Fruit fly (Drosophila melanogaster) whole organism, embryonic: Measurements from ENCODE around the gene CG42718.
A peak's percentile ranks its signal among the peaks of the same experiment; 100 is the strongest.

Source experiments
- CG10462 ChIP-seq: fragments of 200-800 bp; sonication (Bioruptor generic); optimal IDR thresholded peaks from 2 replicates; lab custom pipeline; 2016; ENCODE audit warnings: missing biosample characterization, missing genetic modification characterization
- CG15011 ChIP-seq: fragments of 200-800 bp; sonication (Bioruptor generic); optimal IDR thresholded peaks from 3 replicates; lab custom pipeline; 2018; ENCODE audit warnings: missing biosample characterization, mild to moderate bottlenecking, missing genetic modification characterization
- CG15696 ChIP-seq: fragments of 200-800 bp; sonication (Bioruptor generic); optimal IDR thresholded peaks from 2 replicates; lab custom pipeline; 2019; ENCODE audit warnings: missing biosample characterization, mild to moderate bottlenecking, missing genetic modification characterization, moderate library complexity
- CG7839 ChIP-seq: fragments of 200-800 bp; sonication (Bioruptor generic); optimal IDR thresholded peaks from 3 replicates; lab custom pipeline; 2018; ENCODE audit warnings: missing biosample characterization, mild to moderate bottlenecking, missing genetic modification characterization, moderate library complexity
- CG9609 ChIP-seq: fragments of 200-800 bp; sonication (Bioruptor generic); optimal IDR thresholded peaks from 3 replicates; lab custom pipeline; 2016; ENCODE audit warnings: missing biosample characterization, missing genetic modification characterization
- CTCF ChIP-seq: fragments of 200-800 bp; sonication (Bioruptor generic); optimal IDR thresholded peaks from 2 replicates; lab custom pipeline; 2017; ENCODE audit warnings: missing biosample characterization, mild to moderate bottlenecking, missing genetic modification characterization, moderate library complexity
- Drgx ChIP-seq: fragments of 200-800 bp; sonication (Bioruptor generic); IDR thresholded peaks from 2 replicates; pipeline ENCODE4 v1.3.6; 2022; ENCODE audit warnings: missing biosample characterization, missing genetic modification characterization
- Tbp ChIP-seq: fragments of >200 bp; optimal IDR thresholded peaks from 2 replicates; lab custom pipeline; 2018; ENCODE audit warnings: missing biosample characterization, missing genetic modification characterization
- Xbp1 ChIP-seq: fragments of 200-800 bp; sonication (Bioruptor generic); optimal IDR thresholded peaks from 3 replicates; lab custom pipeline; 2016; ENCODE audit warnings: missing biosample characterization, mild to moderate bottlenecking, missing genetic modification characterization
- lmd ChIP-seq: fragments of 200-800 bp; sonication (Bioruptor generic); IDR thresholded peaks from 2 replicates; pipeline ENCODE4 v1.3.6; 2022; ENCODE audit warnings: missing biosample characterization, missing genetic modification characterization
- oc ChIP-seq: fragments of 200-800 bp; sonication (Bioruptor generic); optimal IDR thresholded peaks from 2 replicates; lab custom pipeline; 2018; ENCODE audit warnings: missing biosample characterization, mild to moderate bottlenecking, missing genetic modification characterization, moderate library complexity
- pros ChIP-seq: fragments of 200-800 bp; sonication (Bioruptor generic); optimal IDR thresholded peaks from 3 replicates; lab custom pipeline; 2019; ENCODE audit warnings: missing biosample characterization, mild to moderate bottlenecking, missing genetic modification characterization, moderate library complexity
- psq ChIP-seq: fragments of 200-800 bp; sonication (Bioruptor generic); optimal IDR thresholded peaks from 2 replicates; lab custom pipeline; 2017; ENCODE audit warnings: missing biosample characterization, missing genetic modification characterization
- ttk ChIP-seq: fragments of 200-800 bp; sonication (Bioruptor generic); IDR thresholded peaks from 2 replicates; pipeline ENCODE4 v2.1.2; 2022; ENCODE audit warnings: missing biosample characterization, missing genetic modification characterization

DNA sequence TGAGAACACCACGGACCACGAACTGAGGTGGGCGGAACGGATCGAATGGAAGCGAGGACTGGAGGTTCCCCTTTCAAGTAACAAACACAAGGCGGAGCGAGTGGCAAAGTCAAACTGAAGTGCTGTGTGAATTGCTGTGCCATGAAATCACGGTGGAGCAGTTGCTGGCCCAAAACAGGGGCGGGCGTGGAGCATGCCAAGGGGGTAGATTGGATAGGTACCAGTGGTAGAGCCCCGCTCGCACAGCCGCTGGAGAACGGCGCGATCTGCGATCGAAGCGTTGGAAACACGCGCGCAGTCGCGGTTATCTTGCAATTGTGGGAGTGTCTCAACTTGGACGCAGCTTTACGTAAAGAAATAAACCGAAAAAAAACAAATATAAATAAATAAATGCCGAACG lies 6.7 kb upstream of the CG42718 start, which contains the start of gene CG13038:
- TF ChIP-seq Drgx (GFP tag; lab: Robert Waterston, UW) (no peak; the same call in none of the 2 replicates), Xbp1 (no peak), CG10462 (no peak), oc (no peak), CG7839 (tag; lab: Kevin White, UChicago) (no peak), psq (no peak), CTCF (GFP tag; lab: Kevin White, UChicago) (no peak), CG9609 (GFP tag; lab: Kevin White, UChicago) (no peak), CG15696 (no peak), CG15011 (no peak), Tbp (GFP tag; lab: Kevin White, UChicago) (no peak), ttk (GFP tag; lab: Robert Waterston, UW) (no peak), pros (no peak), lmd (GFP tag; lab: Robert Waterston, UW) (peak; percentile 13; the same call in 1 of the 2 replicates)
